Worm (Caenorhabditis elegans) whole organism, late embryonic: Measurements from ENCODE around the gene cex-1.

Experiments
- C08G9.2 ChIP-seq: sonication (generic microtip); optimal IDR thresholded peaks from 2 replicates; lab custom pipeline; 2016; ENCODE audit warnings: mild to moderate bottlenecking, missing genetic modification characterization, moderate library complexity, missing compliant biosample characterization
- C38D4.7 ChIP-seq: fragments of 200-800 bp; sonication (Bioruptor generic); optimal IDR thresholded peaks from 2 replicates; lab custom pipeline; 2018; ENCODE audit warnings: mild to moderate bottlenecking, missing genetic modification characterization, moderate library complexity, missing compliant biosample characterization
- F13H6.1 ChIP-seq: sonication (generic microtip); optimal IDR thresholded peaks from 2 replicates; lab custom pipeline; 2016; ENCODE audit warnings: missing genetic modification characterization, missing compliant biosample characterization
- K09A11.1 ChIP-seq: sonication (generic microtip); optimal IDR thresholded peaks from 2 replicates; lab custom pipeline; 2017; ENCODE audit warnings: antibody characterized with exemption, mild to moderate bottlenecking, missing genetic modification characterization, missing compliant biosample characterization; ENCODE audit not compliant: insufficient read depth
- Y22D7AL.16 ChIP-seq: sonication (generic microtip); optimal IDR thresholded peaks from 2 replicates; lab custom pipeline; 2016; ENCODE audit warnings: missing genetic modification characterization, missing compliant biosample characterization
- ahr-1 ChIP-seq: sonication (generic microtip); optimal IDR thresholded peaks from 2 replicates; lab custom pipeline; 2016; ENCODE audit warnings: missing genetic modification characterization, missing compliant biosample characterization
- ceh-14 ChIP-seq: sonication (generic microtip); optimal IDR thresholded peaks from 2 replicates; lab custom pipeline; 2016; ENCODE audit warnings: missing genotype, missing genetic modification characterization, missing compliant biosample characterization
- ceh-18 ChIP-seq: sonication (generic microtip); optimal IDR thresholded peaks from 2 replicates; lab custom pipeline; 2016; ENCODE audit warnings: missing genetic modification characterization, missing compliant biosample characterization
- ceh-19 ChIP-seq: fragments of 200-800 bp; sonication (Bioruptor generic); optimal IDR thresholded peaks from 2 replicates; lab custom pipeline; 2018; ENCODE audit warnings: mild to moderate bottlenecking, missing genetic modification characterization, missing compliant biosample characterization
- ceh-2 ChIP-seq: sonication (generic microtip); optimal IDR thresholded peaks from 2 replicates; lab custom pipeline; 2016; ENCODE audit warnings: missing genotype, missing genetic modification characterization, missing compliant biosample characterization
- ceh-22 ChIP-seq: sonication (generic microtip); optimal IDR thresholded peaks from 2 replicates; lab custom pipeline; 2017; ENCODE audit warnings: missing biosample characterization, missing genetic modification characterization
- ceh-31 ChIP-seq: sonication (generic microtip); optimal IDR thresholded peaks from 2 replicates; lab custom pipeline; 2016; ENCODE audit warnings: missing genetic modification characterization, missing compliant biosample characterization
- ceh-6 ChIP-seq: fragments of 200-800 bp; sonication (Bioruptor generic); optimal IDR thresholded peaks from 2 replicates; lab custom pipeline; 2018; ENCODE audit warnings: mild to moderate bottlenecking, missing genetic modification characterization, missing compliant biosample characterization
- ceh-9 ChIP-seq: sonication (generic microtip); optimal IDR thresholded peaks from 2 replicates; lab custom pipeline; 2016; ENCODE audit warnings: mild to moderate bottlenecking, missing genetic modification characterization, inconsistent platforms, missing compliant biosample characterization
- che-1 ChIP-seq: sonication (generic microtip); optimal IDR thresholded peaks from 2 replicates; lab custom pipeline; 2016; ENCODE audit warnings: mild to moderate bottlenecking, missing genetic modification characterization, missing compliant biosample characterization
- dve-1 ChIP-seq: sonication (generic microtip); optimal IDR thresholded peaks from 2 replicates; lab custom pipeline; 2017; ENCODE audit warnings: antibody characterized with exemption, mild to moderate bottlenecking, missing genetic modification characterization, missing compliant biosample characterization
- ets-4 ChIP-seq: sonication (generic microtip); optimal IDR thresholded peaks from 2 replicates; lab custom pipeline; 2016; ENCODE audit warnings: missing genetic modification characterization, missing compliant biosample characterization
- fax-1 ChIP-seq: sonication (generic microtip); optimal IDR thresholded peaks from 2 replicates; lab custom pipeline; 2016; ENCODE audit warnings: missing genotype, missing genetic modification characterization, missing compliant biosample characterization
- fkh-10 ChIP-seq: fragments of 150-350 bp; optimal IDR thresholded peaks from 2 replicates; lab custom pipeline; 2014; ENCODE audit warnings: missing biosample characterization, missing genetic modification reagents, missing genetic modification characterization
- gmeb-2 ChIP-seq: sonication (generic microtip); optimal IDR thresholded peaks from 2 replicates; lab custom pipeline; 2016; ENCODE audit warnings: missing genetic modification characterization, inconsistent platforms, missing compliant biosample characterization
- hlh-13 ChIP-seq: fragments of 200-800 bp; sonication (Bioruptor generic); optimal IDR thresholded peaks from 2 replicates; lab custom pipeline; 2018; ENCODE audit warnings: mild to moderate bottlenecking, missing genetic modification characterization, missing compliant biosample characterization
- hlh-15 ChIP-seq: sonication (generic microtip); optimal IDR thresholded peaks from 2 replicates; lab custom pipeline; 2016; ENCODE audit warnings: missing genetic modification characterization, missing compliant biosample characterization
- lin-11 ChIP-seq: fragments of 200-800 bp; sonication (Bioruptor generic); optimal IDR thresholded peaks from 2 replicates; lab custom pipeline; 2018; ENCODE audit warnings: mild to moderate bottlenecking, missing genetic modification characterization, missing compliant biosample characterization
- mec-3 ChIP-seq: sonication (generic microtip); optimal IDR thresholded peaks from 2 replicates; lab custom pipeline; 2016; ENCODE audit warnings: borderline replicate concordance, missing genetic modification characterization, missing compliant biosample characterization
- nfya-1 ChIP-seq: sonication (generic microtip); optimal IDR thresholded peaks from 2 replicates; lab custom pipeline; 2017; ENCODE audit warnings: missing genetic modification characterization, mild to moderate bottlenecking, missing compliant biosample characterization, antibody characterized with exemption, moderate library complexity
- nhr-11 ChIP-seq: fragments of 150-350 bp; optimal IDR thresholded peaks from 2 replicates; lab custom pipeline; 2014; ENCODE audit warnings: missing biosample characterization, missing genetic modification characterization
- nhr-232 ChIP-seq: sonication (generic microtip); optimal IDR thresholded peaks from 2 replicates; lab custom pipeline; 2016; ENCODE audit warnings: missing genetic modification characterization, missing compliant biosample characterization
- npax-4 ChIP-seq: sonication (generic microtip); optimal IDR thresholded peaks from 2 replicates; lab custom pipeline; 2016; ENCODE audit warnings: missing genetic modification characterization, missing compliant biosample characterization
- pag-3 ChIP-seq: sonication (generic microtip); optimal IDR thresholded peaks from 2 replicates; lab custom pipeline; 2016; ENCODE audit warnings: missing compliant biosample characterization, missing genetic modification characterization, borderline replicate concordance
- pat-9 ChIP-seq: fragments of 200-800 bp; sonication (Bioruptor generic); optimal IDR thresholded peaks from 2 replicates; lab custom pipeline; 2018; ENCODE audit warnings: mild to moderate bottlenecking, missing genetic modification characterization, moderate library complexity, missing compliant biosample characterization
- pax-1 ChIP-seq: fragments of 150-350 bp; optimal IDR thresholded peaks from 2 replicates; lab custom pipeline; 2014; ENCODE audit warnings: missing biosample characterization, missing genetic modification characterization
- pha-2 ChIP-seq: sonication (generic microtip); optimal IDR thresholded peaks from 2 replicates; lab custom pipeline; 2017; ENCODE audit warnings: mild to moderate bottlenecking, missing genetic modification characterization, missing compliant biosample characterization
- pqm-1 ChIP-seq: sonication (generic microtip); optimal IDR thresholded peaks from 2 replicates; lab custom pipeline; 2016; ENCODE audit warnings: missing genetic modification characterization, missing compliant biosample characterization
- pros-1 ChIP-seq: fragments of 150-350 bp; optimal IDR thresholded peaks from 2 replicates; lab custom pipeline; 2014; ENCODE audit warnings: missing biosample characterization, missing genetic modification reagents, missing genetic modification characterization
- rnt-1 ChIP-seq: sonication (generic microtip); optimal IDR thresholded peaks from 2 replicates; lab custom pipeline; 2016; ENCODE audit warnings: missing genetic modification characterization, missing compliant biosample characterization
- sdc-2 ChIP-seq: sonication (generic microtip); optimal IDR thresholded peaks from 2 replicates; lab custom pipeline; 2016; ENCODE audit warnings: missing genotype, missing genetic modification characterization, missing compliant biosample characterization
- sox-2 ChIP-seq: fragments of 200-800 bp; sonication (Bioruptor generic); IDR thresholded peaks from 2 replicates; pipeline ENCODE4 v1.3.6; 2022; ENCODE audit warnings: missing genetic modification reagents, missing genetic modification characterization, missing compliant biosample characterization
- sox-4 ChIP-seq: sonication (generic microtip); optimal IDR thresholded peaks from 2 replicates; lab custom pipeline; 2017; ENCODE audit warnings: mild to moderate bottlenecking, missing genetic modification characterization, inconsistent platforms, missing compliant biosample characterization
- syd-9 ChIP-seq: sonication (generic microtip); optimal IDR thresholded peaks from 2 replicates; lab custom pipeline; 2016; ENCODE audit warnings: mild to moderate bottlenecking, missing genetic modification characterization, moderate library complexity, missing compliant biosample characterization
- ttx-3 ChIP-seq: sonication (generic microtip); optimal IDR thresholded peaks from 2 replicates; lab custom pipeline; 2016; ENCODE audit warnings: missing genetic modification reagents, missing genetic modification characterization, missing compliant biosample characterization
- unc-3 ChIP-seq, 2 experiments: fragments of 200-800 bp in 1 of 2; sonication (Bioruptor generic) in 1 of 2; sonication (generic microtip) in 1 of 2; conservative IDR thresholded peaks in 1 of 2; optimal IDR thresholded peaks in 1 of 2; 2 replicates each; pipeline versions ENCODE4 v1.3.6 to Lab custom; 2016 to 2022; ENCODE audit warnings: missing compliant biosample characterization in 2 of 2, missing genetic modification characterization in 2 of 2, missing genetic modification reagents in 1 of 2
- unc-42 ChIP-seq: sonication (generic microtip); optimal IDR thresholded peaks from 2 replicates; lab custom pipeline; 2016; ENCODE audit warnings: missing genotype, missing genetic modification characterization, missing compliant biosample characterization
- unc-55 ChIP-seq: sonication (generic microtip); optimal IDR thresholded peaks from 2 replicates; lab custom pipeline; 2017; ENCODE audit warnings: missing biosample characterization, missing genetic modification reagents, missing genetic modification characterization
- ztf-16 ChIP-seq: sonication (generic microtip); optimal IDR thresholded peaks from 2 replicates; lab custom pipeline; 2017; ENCODE audit warnings: missing genetic modification characterization, missing compliant biosample characterization

Gene cex-1

ce11 chrII:5407548-5407947 is 39.9 kb upstream of the cex-1 start, which contains the start of gene clec-141:
clec-141 (minus strand) TSS chrII:5407648.
- TF ChIP-seq pqm-1 (tag; lab: Kevin White, UChicago) (no peak), sox-4 (tag; lab: Kevin White, UChicago) (no peak), K09A11.1 (tag; lab: Kevin White, UChicago) (no peak), pax-1 (no peak), nhr-11 (tag; lab: Kevin White, UChicago) (no peak), ceh-14 (tag; lab: Kevin White, UChicago) (no peak), lin-11 (no peak)
- TF ChIP-seq, all 69 proteins: peak for 0

ce11 chrII:5408924-5409323 is 38.6 kb upstream of the cex-1 start, which contains the start of the genes EEED8.12 and EEED8.4:
EEED8.12 (minus strand) TSS chrII:5409024.
EEED8.4 (plus strand) TSS chrII:5409319.
- no peak for TF ChIP-seq F13H6.1 (tag; lab: Kevin White, UChicago)
- TF ChIP-seq ceh-14 (tag; lab: Kevin White, UChicago), result no peak
- TF ChIP-seq pqm-1 (tag; lab: Kevin White, UChicago), result no peak
- TF ChIP-seq K09A11.1 (tag; lab: Kevin White, UChicago), result no peak
- TF ChIP-seq ceh-2, result no peak
- TF ChIP-seq unc-55 (GFP tag; lab: Kevin White, UChicago), result no peak
- TF ChIP-seq mec-3 (tag; lab: Kevin White, UChicago), result no peak
- TF ChIP-seq ahr-1 (tag; lab: Kevin White, UChicago), result no peak
- no peak for TF ChIP-seq unc-3 (GFP tag; conservative IDR thresholded peaks at IDR 0.05; lab: Robert Waterston, UW)
- TF ChIP-seq unc-3 (tag; optimal IDR thresholded peaks at IDR 0.05; lab: Kevin White, UChicago), result no peak
- TF ChIP-seq C38D4.7 (GFP tag; lab: Kevin White, UChicago), result no peak
- no peak for TF ChIP-seq nhr-11 (tag; lab: Kevin White, UChicago)
- no peak for TF ChIP-seq pat-9 (tag; lab: Kevin White, UChicago)

ce11 chrII:5412467-5412866 is 35.0 kb upstream of the cex-1 start, which contains the start of the genes EEED8.13 and EEED8.18:
EEED8.13 (minus strand) TSS chrII:5412567.
EEED8.18 (minus strand) TSS chrII:5412610.
- TF ChIP-seq npax-4 (tag; lab: Kevin White, UChicago) (no peak), hlh-13 (GFP tag; lab: Kevin White, UChicago) (no peak), hlh-15 (tag; lab: Kevin White, UChicago) (no peak), C08G9.2 (tag; lab: Kevin White, UChicago) (no peak), ets-4 (tag; lab: Kevin White, UChicago) (no peak), sdc-2 (tag; lab: Kevin White, UChicago) (no peak), ceh-19 (no peak), ceh-9 (tag; lab: Kevin White, UChicago) (no peak), ceh-22 (tag; lab: Kevin White, UChicago) (no peak), rnt-1 (no peak), fax-1 (no peak), ceh-31 (no peak), pqm-1 (tag; lab: Kevin White, UChicago) (no peak), pha-2 (tag; lab: Kevin White, UChicago) (no peak), dve-1 (no peak), ceh-18 (no peak), ceh-6 (no peak), ztf-16 (tag; lab: Kevin White, UChicago) (no peak), ttx-3 (tag; lab: Kevin White, UChicago) (no peak), syd-9 (tag; lab: Kevin White, UChicago) (no peak)
- TF ChIP-seq, all 69 proteins: peak for 0

- TF ChIP-seq Y22D7AL.16 (tag; lab: Kevin White, UChicago), result no peak
- TF ChIP-seq dve-1, result no peak
- TF ChIP-seq che-1 (tag; lab: Kevin White, UChicago), result no peak
- TF ChIP-seq ceh-18, result no peak
- TF ChIP-seq nhr-232 (tag; lab: Kevin White, UChicago), result no peak
- no peak for TF ChIP-seq ztf-16 (tag; lab: Kevin White, UChicago)
- TF ChIP-seq fkh-10 (GFP tag; lab: Kevin White, UChicago), result no peak
- TF ChIP-seq pros-1 (tag; lab: Kevin White, UChicago), result no peak
- no peak for TF ChIP-seq ets-4 (tag; lab: Kevin White, UChicago)
- TF ChIP-seq sox-2, result no peak
- no peak for TF ChIP-seq unc-55 (GFP tag; lab: Kevin White, UChicago)
- TF ChIP-seq pag-3 (tag; lab: Kevin White, UChicago), result no peak
- TF ChIP-seq lin-11, result no peak
- TF ChIP-seq sox-4 (tag; lab: Kevin White, UChicago), result no peak
- no peak for TF ChIP-seq gmeb-2 (tag; lab: Kevin White, UChicago)
- no peak for TF ChIP-seq npax-4 (tag; lab: Kevin White, UChicago)
- no peak for TF ChIP-seq unc-42 (tag; lab: Kevin White, UChicago)
- TF ChIP-seq nfya-1 (tag; lab: Kevin White, UChicago), result no peak
- TF ChIP-seq C08G9.2 (tag; lab: Kevin White, UChicago), result no peak
Observed at ce11 chrII:5414040-5414439, 33.4 kb upstream of the cex-1 start, which contains the start of the genes EEED8.14 and EEED8.3. EEED8.14 (minus strand) TSS chrII:5414052. EEED8.3 (plus strand) TSS chrII:5414276.
